Worm (Caenorhabditis elegans) whole organism, L4 larva: Measurements from ENCODE around the gene vdac-1.

Experiments used
- D1046.2 ChIP-seq: fragments of 200-800 bp; sonication (Bioruptor generic); IDR thresholded peaks from 2 replicates; pipeline ENCODE4 v1.3.6; 2022; ENCODE audit warnings: missing genetic modification characterization, missing compliant biosample characterization
- F26F4.8 ChIP-seq: fragments of 200-800 bp; sonication (Bioruptor generic); conservative IDR thresholded peaks from 2 replicates; pipeline ENCODE4 v1.3.6; 2022; ENCODE audit warnings: missing genetic modification characterization, missing compliant biosample characterization
- F37D6.2 ChIP-seq: sonication (generic microtip); optimal IDR thresholded peaks from 2 replicates; lab custom pipeline; 2016; ENCODE audit warnings: mild to moderate bottlenecking, missing genetic modification characterization, missing compliant biosample characterization
- F44E2.7 ChIP-seq: fragments of 200-800 bp; sonication (Bioruptor generic); IDR thresholded peaks from 2 replicates; pipeline ENCODE4 v2.1.2; 2022; ENCODE audit warnings: missing genetic modification characterization, missing compliant biosample characterization
- F49E8.2 ChIP-seq: sonication (generic microtip); optimal IDR thresholded peaks from 2 replicates; lab custom pipeline; 2016; ENCODE audit warnings: missing compliant biosample characterization, mild to moderate bottlenecking, missing genetic modification characterization, borderline replicate concordance
- Y48G9A.11 ChIP-seq: fragments of 200-800 bp; sonication (Bioruptor generic); IDR thresholded peaks from 2 replicates; pipeline ENCODE4 v1.3.6; 2022; ENCODE audit warnings: missing genetic modification reagents, missing genetic modification characterization, missing compliant biosample characterization
- Y75B8A.6 ChIP-seq: fragments of 200-800 bp; sonication (Bioruptor generic); IDR thresholded peaks from 2 replicates; pipeline ENCODE4 v1.3.6; 2022; ENCODE audit warnings: missing genetic modification reagents, missing genetic modification characterization, missing compliant biosample characterization
- aha-1 ChIP-seq: fragments of 150-350 bp; peaks from one replicate; lab custom pipeline; 2014; ENCODE audit warnings: missing biosample characterization, missing genetic modification characterization
- arid-1 ChIP-seq: fragments of 200-800 bp; sonication (Bioruptor generic); conservative IDR thresholded peaks from 2 replicates; pipeline ENCODE4 v1.3.6; 2022; ENCODE audit warnings: missing genetic modification reagents, missing genetic modification characterization, missing compliant biosample characterization
- attf-4 ChIP-seq: sonication (generic microtip); optimal IDR thresholded peaks from 3 replicates; lab custom pipeline; 2017; ENCODE audit warnings: missing biosample characterization, missing genetic modification characterization
- ceh-44 ChIP-seq: fragments of 200-800 bp; sonication (Bioruptor generic); IDR thresholded peaks from 2 replicates; pipeline ENCODE4 v1.3.6; 2022; ENCODE audit warnings: missing genetic modification reagents, missing genetic modification characterization, missing compliant biosample characterization
- ceh-62 ChIP-seq: sonication (generic microtip); optimal IDR thresholded peaks from 2 replicates; lab custom pipeline; 2017; ENCODE audit warnings: missing biosample characterization, missing genetic modification characterization
- daf-12 ChIP-seq: fragments of 150-350 bp; optimal IDR thresholded peaks from 2 replicates; lab custom pipeline; 2014; ENCODE audit warnings: missing biosample characterization, missing genetic modification reagents, missing genetic modification characterization
- daf-16 ChIP-seq, 3 experiments: sonication (generic microtip); optimal IDR thresholded peaks; 2 replicates each; lab custom pipeline; 2016 to 2017; ENCODE audit warnings: missing genetic modification characterization in 3 of 3, missing genetic modification reagents in 3 of 3, mild to moderate bottlenecking in 2 of 3, missing compliant biosample characterization in 2 of 3, missing biosample characterization in 1 of 3, moderate library complexity in 1 of 3
- daf-19 ChIP-seq: fragments of 200-800 bp; sonication (Bioruptor generic); conservative IDR thresholded peaks from 2 replicates; pipeline ENCODE4 v1.3.6; 2022; ENCODE audit warnings: missing genetic modification characterization, missing compliant biosample characterization
- daf-8 ChIP-seq: fragments of 200-800 bp; sonication (Bioruptor generic); IDR thresholded peaks from 2 replicates; pipeline ENCODE4 v1.3.6; 2022; ENCODE audit warnings: missing genetic modification characterization, missing compliant biosample characterization
- dmd-8 ChIP-seq: fragments of 200-800 bp; sonication (Bioruptor generic); IDR thresholded peaks from 2 replicates; pipeline ENCODE4 v1.3.6; 2022; ENCODE audit warnings: missing genetic modification characterization, missing compliant biosample characterization
- dve-1 ChIP-seq: sonication (generic microtip); optimal IDR thresholded peaks from 2 replicates; lab custom pipeline; 2017; ENCODE audit warnings: antibody characterized with exemption, mild to moderate bottlenecking, missing genetic modification characterization, missing compliant biosample characterization; ENCODE audit not compliant: insufficient read depth
- fos-1 ChIP-seq: fragments of 150-350 bp; optimal IDR thresholded peaks from 2 replicates; lab custom pipeline; 2014; ENCODE audit warnings: missing biosample characterization, missing genetic modification characterization
- hif-1 ChIP-seq, 2 experiments: sonication (generic microtip); optimal IDR thresholded peaks; 2 replicates each; lab custom pipeline; 2016 to 2017; ENCODE audit warnings: missing compliant biosample characterization in 2 of 2, missing genetic modification characterization in 2 of 2, missing genetic modification reagents in 2 of 2, missing genotype in 2 of 2, mild to moderate bottlenecking in 1 of 2
- hlh-11 ChIP-seq: fragments of 200-800 bp; sonication (Bioruptor generic); optimal IDR thresholded peaks from 2 replicates; lab custom pipeline; 2018; ENCODE audit warnings: mild to moderate bottlenecking, missing genetic modification characterization, missing compliant biosample characterization
- lin-13 ChIP-seq: fragments of 150-350 bp; optimal IDR thresholded peaks from 2 replicates; lab custom pipeline; 2014; ENCODE audit warnings: missing biosample characterization, missing genetic modification reagents, missing genetic modification characterization
- lin-38 ChIP-seq: fragments of 200-800 bp; sonication (Bioruptor generic); IDR thresholded peaks from 2 replicates; pipeline ENCODE4 v1.3.6; 2022; ENCODE audit warnings: missing genetic modification reagents, missing genetic modification characterization, missing compliant biosample characterization
- lir-3 ChIP-seq: sonication (generic microtip); optimal IDR thresholded peaks from 2 replicates; lab custom pipeline; 2016; ENCODE audit warnings: mild to moderate bottlenecking, missing genetic modification characterization, missing compliant biosample characterization
- madf-9 ChIP-seq: fragments of 200-800 bp; sonication (Bioruptor generic); conservative IDR thresholded peaks from 2 replicates; pipeline ENCODE4 v1.3.6; 2022; ENCODE audit warnings: missing genetic modification reagents, missing genetic modification characterization, missing compliant biosample characterization
- mdl-1 ChIP-seq, 2 experiments: fragments of 150-350 bp in 1 of 2; sonication (generic microtip) in 1 of 2; optimal IDR thresholded peaks; 2 replicates each; lab custom pipeline; 2014 to 2017; ENCODE audit warnings: missing biosample characterization in 2 of 2, missing genetic modification characterization in 2 of 2
- mep-1 ChIP-seq: fragments of 150-350 bp; sonication (generic microtip); optimal IDR thresholded peaks from 3 replicates; lab custom pipeline; 2014; ENCODE audit warnings: missing biosample characterization, missing genetic modification characterization
- nhr-10 ChIP-seq: fragments of 150-350 bp; optimal IDR thresholded peaks from 2 replicates; lab custom pipeline; 2014; ENCODE audit warnings: missing biosample characterization, missing genetic modification characterization
- nhr-111 ChIP-seq: fragments of 200-800 bp; sonication (Bioruptor generic); optimal IDR thresholded peaks from 2 replicates; lab custom pipeline; 2018; ENCODE audit warnings: mild to moderate bottlenecking, missing genetic modification characterization, missing compliant biosample characterization
- nhr-41 ChIP-seq: fragments of 200-800 bp; sonication (Bioruptor generic); IDR thresholded peaks from 2 replicates; pipeline ENCODE4 v1.3.6; 2022; ENCODE audit warnings: missing genetic modification reagents, missing genetic modification characterization, missing compliant biosample characterization
- nhr-42 ChIP-seq: fragments of 200-800 bp; sonication (Bioruptor generic); IDR thresholded peaks from 2 replicates; pipeline ENCODE4 v1.3.6; 2022; ENCODE audit warnings: missing genetic modification characterization, missing compliant biosample characterization
- nhr-6 ChIP-seq: fragments of 150-350 bp; optimal IDR thresholded peaks from 2 replicates; lab custom pipeline; 2014; ENCODE audit warnings: missing biosample characterization, missing genetic modification characterization
- nhr-76 ChIP-seq: fragments of 150-350 bp; optimal IDR thresholded peaks from 2 replicates; lab custom pipeline; 2014; ENCODE audit warnings: missing biosample characterization, missing genetic modification characterization
- pha-4 ChIP-seq, 2 experiments: fragments of 150-350 bp in 1 of 2; fragments of 200-800 bp in 1 of 2; sonication (Bioruptor generic) in 1 of 2; IDR thresholded peaks in 1 of 2; optimal IDR thresholded peaks in 1 of 2; 2 replicates each; pipeline versions ENCODE4 v1.3.6 to Lab custom; 2014 to 2022; ENCODE audit warnings: missing genetic modification characterization in 2 of 2, missing genetic modification reagents in 2 of 2, missing biosample characterization in 1 of 2, missing compliant biosample characterization in 1 of 2
- php-3 ChIP-seq: fragments of 200-800 bp; sonication (Bioruptor generic); IDR thresholded peaks from 2 replicates; pipeline ENCODE4 v1.3.6; 2022; ENCODE audit warnings: missing genetic modification reagents, missing genetic modification characterization, missing compliant biosample characterization
- pqm-1 ChIP-seq: sonication (generic microtip); optimal IDR thresholded peaks from 2 replicates; lab custom pipeline; 2017; ENCODE audit warnings: missing biosample characterization, missing genetic modification characterization
- rbr-2 ChIP-seq: sonication (generic microtip); optimal IDR thresholded peaks from 2 replicates; lab custom pipeline; 2016; ENCODE audit warnings: missing genotype, missing genetic modification characterization, missing compliant biosample characterization
- saeg-2 ChIP-seq: fragments of 200-800 bp; sonication (Bioruptor generic); IDR thresholded peaks from 2 replicates; pipeline ENCODE4 v1.3.6; 2022; ENCODE audit warnings: missing genetic modification reagents, missing genetic modification characterization, missing compliant biosample characterization
- skn-1 ChIP-seq: fragments of 150-350 bp; optimal IDR thresholded peaks from 2 replicates; lab custom pipeline; 2014; ENCODE audit warnings: missing biosample characterization, missing genetic modification characterization
- snpc-1.2 ChIP-seq: fragments of 200-800 bp; sonication (Bioruptor generic); IDR thresholded peaks from 2 replicates; pipeline ENCODE4 v1.3.6; 2022; ENCODE audit warnings: missing genetic modification reagents, missing genetic modification characterization, missing compliant biosample characterization
- snpc-4 ChIP-seq: fragments of 150-350 bp; optimal IDR thresholded peaks from 2 replicates; lab custom pipeline; 2014; ENCODE audit warnings: missing biosample characterization, missing genetic modification characterization
- tag-97 ChIP-seq: fragments of 200-800 bp; sonication (Bioruptor generic); IDR thresholded peaks from 2 replicates; pipeline ENCODE4 v1.3.6; 2022; ENCODE audit warnings: missing genetic modification characterization, missing compliant biosample characterization
- vab-7 ChIP-seq: fragments of 200-800 bp; sonication (Bioruptor generic); IDR thresholded peaks from 2 replicates; pipeline ENCODE4 v1.3.6; 2022; ENCODE audit warnings: missing genetic modification reagents, missing genetic modification characterization, missing compliant biosample characterization
- zfp-2 ChIP-seq: sonication (generic microtip); optimal IDR thresholded peaks from 2 replicates; lab custom pipeline; 2016; ENCODE audit warnings: mild to moderate bottlenecking, missing genetic modification characterization, missing compliant biosample characterization
- zip-11 ChIP-seq: fragments of 200-800 bp; sonication (Bioruptor generic); IDR thresholded peaks from 2 replicates; pipeline ENCODE4 v1.3.6; 2022; ENCODE audit warnings: missing genetic modification characterization, missing compliant biosample characterization
- ztf-7 ChIP-seq: fragments of 150-350 bp; optimal IDR thresholded peaks from 2 replicates; lab custom pipeline; 2014; ENCODE audit warnings: missing biosample characterization, missing genetic modification characterization

The vdac-1 gene

ce11 chrIV:7500924-7501323, 6.8 kb downstream of the vdac-1 start:
- TF ChIP-seq ceh-44 (GFP tag; lab: Robert Waterston, UW) (no peak), F44E2.7 (GFP tag; lab: Robert Waterston, UW) (no peak), mep-1 (tag; lab: Kevin White, UChicago) (no peak), zip-11 (no peak), F37D6.2 (tag; lab: Kevin White, UChicago) (no peak), pha-4 (GFP tag; IDR thresholded peaks at IDR 0.05; lab: Robert Waterston, UW) (no peak), pha-4 (tag; optimal IDR thresholded peaks at IDR 0.05; lab: Kevin White, UChicago) (no peak), snpc-1.2 (GFP tag; lab: Robert Waterston, UW) (no peak), daf-8 (no peak), hlh-11 (no peak), nhr-76 (tag; lab: Kevin White, UChicago) (no peak), nhr-42 (GFP tag; lab: Robert Waterston, UW) (no peak), fos-1 (tag; lab: Kevin White, UChicago) (no peak), hif-1 (tag; optimal IDR thresholded peaks at IDR 0.05; lab: Kevin White, UChicago) (no peak), lin-13 (no peak), lir-3 (tag; lab: Kevin White, UChicago) (no peak), php-3 (GFP tag; lab: Robert Waterston, UW) (no peak), D1046.2 (GFP tag; lab: Robert Waterston, UW) (no peak), mdl-1 (tag; optimal IDR thresholded peaks at IDR 0.05; lab: Kevin White, UChicago) (no peak), zfp-2 (tag; lab: Kevin White, UChicago) (no peak)

- no peak; the same call in 1 of the 2 replicates for TF ChIP-seq Y48G9A.11 (GFP tag; lab: Robert Waterston, UW)
- no peak for TF ChIP-seq ztf-7 (tag; lab: Kevin White, UChicago)
- TF ChIP-seq tag-97: no peak
- TF ChIP-seq lin-38 (GFP tag; lab: Robert Waterston, UW): no peak
- TF ChIP-seq skn-1 (tag; lab: Kevin White, UChicago): no peak
- no peak for TF ChIP-seq rbr-2
- no peak for TF ChIP-seq madf-9 (GFP tag; lab: Robert Waterston, UW)
- TF ChIP-seq hif-1 (tag; optimal IDR thresholded peaks at IDR 0.05; lab: Kevin White, UChicago): no peak
- TF ChIP-seq nhr-6 (tag; lab: Kevin White, UChicago): no peak
- TF ChIP-seq nhr-41: no peak
- no peak for TF ChIP-seq vab-7 (GFP tag; lab: Robert Waterston, UW)
- no peak for TF ChIP-seq nhr-111 (GFP tag; lab: Kevin White, UChicago)
- TF ChIP-seq attf-4 (tag; lab: Kevin White, UChicago): no peak
- TF ChIP-seq nhr-10 (tag; lab: Kevin White, UChicago): no peak
- TF ChIP-seq aha-1 (tag; lab: Kevin White, UChicago): peak; percentile 55
- 0 out of 2 replicates have a peak, but pooled peaks have one; percentile 33 for TF ChIP-seq arid-1 (GFP tag; lab: Robert Waterston, UW)
- TF ChIP-seq F49E8.2: no peak
- TF ChIP-seq Y75B8A.6: no peak
- no peak for TF ChIP-seq saeg-2 (GFP tag; lab: Robert Waterston, UW)
- 0 out of 2 replicates have a peak, but pooled peaks have one; percentile 18 for TF ChIP-seq daf-19 (GFP tag; lab: Robert Waterston, UW)
- TF ChIP-seq daf-16 (GFP tag; optimal IDR thresholded peaks at IDR 0.05; lab: Kevin White, UChicago): peak in 1 of 2 experiments; percentile 19
- no peak for TF ChIP-seq daf-16 (tag; optimal IDR thresholded peaks at IDR 0.05; lab: Kevin White, UChicago)
- no peak for TF ChIP-seq ceh-62 (tag; lab: Kevin White, UChicago)
- peak; percentile 49 for TF ChIP-seq snpc-4 (tag; lab: Kevin White, UChicago)
- peak; percentile 14 for TF ChIP-seq dve-1 (tag; lab: Kevin White, UChicago)
- TF ChIP-seq F37D6.2 (tag; lab: Kevin White, UChicago): no peak
- TF ChIP-seq pqm-1 (tag; lab: Kevin White, UChicago): no peak
- no peak for TF ChIP-seq daf-12 (tag; lab: Kevin White, UChicago)
- no peak for TF ChIP-seq mep-1 (tag; lab: Kevin White, UChicago)
- 0 out of 2 replicates have a peak, but pooled peaks have one; percentile 15 for TF ChIP-seq dmd-8 (GFP tag; lab: Robert Waterston, UW)
- TF ChIP-seq F26F4.8 (GFP tag; lab: Robert Waterston, UW): peak; percentile 61; the same call in 1 of the 2 replicates
These were observed 8.4 kb downstream of the vdac-1 start for ce11 chrIV:7499302-7499701.
